ENCODE assay signal across 4 worm cellular contexts in the genomic region with DNA sequence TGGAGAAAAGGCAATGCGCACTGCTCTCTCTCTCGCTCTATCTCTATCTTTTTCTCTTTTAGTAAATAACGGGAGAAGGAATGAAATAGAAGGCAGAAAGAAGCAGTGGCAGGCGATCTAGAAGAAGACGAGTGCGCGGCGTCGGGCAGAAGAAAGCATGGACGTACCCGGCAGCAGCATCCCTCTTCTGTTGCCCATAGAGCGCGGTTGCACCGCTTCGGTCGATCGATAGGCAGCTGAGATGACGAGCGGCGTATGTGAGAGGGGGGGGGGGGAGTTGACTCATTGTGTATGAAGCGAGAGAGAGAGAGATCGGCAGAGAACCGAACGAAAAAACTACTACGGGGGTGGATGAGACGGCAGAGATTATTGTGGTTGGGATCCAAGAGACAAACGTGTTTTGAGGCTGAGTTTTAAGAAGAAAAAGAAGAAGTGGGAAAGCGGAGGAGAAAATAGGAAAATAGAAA.
TF ChIP-seq lines count a peak whose summit lies in the region.

No protein-coding gene starts in this region.

TF ChIP-seq in whole organism, L2 larva, 48 proteins besides CTCF, POLR2A, EP300 and RAD21 (continued from another document):
- peak; percentile 93 for TF ChIP-seq lin-13 (GFP tag; optimal IDR thresholded peaks at IDR 0.05; lab: Kevin White, UChicago)
- peak; percentile 97 for TF ChIP-seq zag-1 (tag; optimal IDR thresholded peaks at IDR 0.05; lab: Kevin White, UChicago)
- no peak for TF ChIP-seq nhr-237 (tag; optimal IDR thresholded peaks at IDR 0.05; lab: Kevin White, UChicago)
- peak; percentile 97 for TF ChIP-seq F13H6.1 (tag; optimal IDR thresholded peaks at IDR 0.05; lab: Kevin White, UChicago)
- peak; percentile 90 for TF ChIP-seq sma-3 (GFP tag; optimal IDR thresholded peaks at IDR 0.05; lab: Kevin White, UChicago)
- no peak for TF ChIP-seq ZK546.5 (tag; optimal IDR thresholded peaks at IDR 0.05; lab: Kevin White, UChicago)
- TF ChIP-seq nhr-12 (tag; optimal IDR thresholded peaks at IDR 0.05; lab: Kevin White, UChicago): no peak
- peak; percentile 88 for TF ChIP-seq egl-27 (tag; optimal IDR thresholded peaks at IDR 0.05; lab: Kevin White, UChicago)
- peak; percentile 84 for TF ChIP-seq snpc-4 (tag; optimal IDR thresholded peaks at IDR 0.05; lab: Kevin White, UChicago)
- no peak for TF ChIP-seq nhr-11 (tag; optimal IDR thresholded peaks at IDR 0.05; lab: Kevin White, UChicago)
- TF ChIP-seq aly-2 (tag; optimal IDR thresholded peaks at IDR 0.05; lab: Kevin White, UChicago): no peak
- peak; percentile 88 for TF ChIP-seq nhr-25 (tag; optimal IDR thresholded peaks at IDR 0.05; lab: Kevin White, UChicago)
- TF ChIP-seq unc-39 (tag; optimal IDR thresholded peaks at IDR 0.05; lab: Kevin White, UChicago): peak; percentile 33
- TF ChIP-seq nhr-10 (tag; optimal IDR thresholded peaks at IDR 0.05; lab: Kevin White, UChicago): peak; percentile 53
- TF ChIP-seq gmeb-1 (tag; optimal IDR thresholded peaks at IDR 0.05; lab: Kevin White, UChicago): peak; percentile 61
- peak; percentile 76 for TF ChIP-seq sem-4 (tag; optimal IDR thresholded peaks at IDR 0.05; lab: Kevin White, UChicago)
- no peak for TF ChIP-seq alr-1 (tag; optimal IDR thresholded peaks at IDR 0.05; lab: Kevin White, UChicago)
- no peak for TF ChIP-seq ztf-11 (tag; optimal IDR thresholded peaks at IDR 0.05; lab: Kevin White, UChicago)
- TF ChIP-seq peb-1 (tag; optimal IDR thresholded peaks at IDR 0.05; lab: Kevin White, UChicago): no peak
- peak; percentile 98 for TF ChIP-seq fos-1 (tag; optimal IDR thresholded peaks at IDR 0.05; lab: Kevin White, UChicago)
- no peak for TF ChIP-seq lin-39 (tag; optimal IDR thresholded peaks at IDR 0.05; lab: Kevin White, UChicago)
- TF ChIP-seq nhr-77 (tag; optimal IDR thresholded peaks at IDR 0.05; lab: Kevin White, UChicago): no peak
- TF ChIP-seq mbf-1 (tag; optimal IDR thresholded peaks at IDR 0.05; lab: Kevin White, UChicago): no peak
- TF ChIP-seq ceh-82 (tag; optimal IDR thresholded peaks at IDR 0.05; lab: Kevin White, UChicago): peak; percentile 92
- TF ChIP-seq nhr-129 (tag; optimal IDR thresholded peaks at IDR 0.05; lab: Kevin White, UChicago): peak; percentile 94
- peak; percentile 76 to 84 for TF ChIP-seq lsy-2 (tag; optimal IDR thresholded peaks at IDR 0.05; lab: Kevin White, UChicago)
- TF ChIP-seq unc-62 (GFP tag; optimal IDR thresholded peaks at IDR 0.05; lab: Kevin White, UChicago): no peak

TF ChIP-seq in whole organism, L4 larva, 104 proteins besides CTCF, POLR2A, EP300 and RAD21 (continued from another document and continues in another):
- TF ChIP-seq ctbp-1 (GFP tag; IDR thresholded peaks at IDR 0.05; lab: Robert Waterston, UW) (peak; percentile 97), ceh-20 (GFP tag; IDR thresholded peaks at IDR 0.05; lab: Robert Waterston, UW) (peak; percentile 88; the same call in 1 of the 2 replicates), nhr-10 (tag; optimal IDR thresholded peaks at IDR 0.05; lab: Kevin White, UChicago) (peak; percentile 72), zfp-2 (tag; optimal IDR thresholded peaks at IDR 0.05; lab: Kevin White, UChicago) (peak; percentile 58), madf-9 (GFP tag; conservative IDR thresholded peaks at IDR 0.05; lab: Robert Waterston, UW) (peak; percentile 77), daf-19 (GFP tag; conservative IDR thresholded peaks at IDR 0.05; lab: Robert Waterston, UW) (no peak), sdz-12 (GFP tag; optimal IDR thresholded peaks at IDR 0.05; lab: Kevin White, UChicago) (no peak), hlh-30 (tag; optimal IDR thresholded peaks at IDR 0.05; lab: Kevin White, UChicago; ENCODE audit: insufficient read depth) (peak; percentile 89), spr-3 (GFP tag; optimal IDR thresholded peaks at IDR 0.05; lab: Kevin White, UChicago) (peak; percentile 69), ceh-62 (tag; optimal IDR thresholded peaks at IDR 0.05; lab: Kevin White, UChicago) (no peak), hif-1 (tag; optimal IDR thresholded peaks at IDR 0.05; lab: Kevin White, UChicago) (peak; percentile 31 to 88), unc-39 (tag; optimal IDR thresholded peaks at IDR 0.05; lab: Kevin White, UChicago) (no peak), zfp-3 (GFP tag; conservative IDR thresholded peaks at IDR 0.05; lab: Robert Waterston, UW) (no peak), egl-27 (tag; optimal IDR thresholded peaks at IDR 0.05; lab: Kevin White, UChicago) (no peak), F49E8.2 (tag; optimal IDR thresholded peaks at IDR 0.05; lab: Kevin White, UChicago; ENCODE audit: borderline replicate concordance) (no peak), lir-3 (tag; optimal IDR thresholded peaks at IDR 0.05; lab: Kevin White, UChicago) (peak; percentile 21), tra-1 (GFP tag; IDR thresholded peaks at IDR 0.05; lab: Robert Waterston, UW) (peak; percentile 76), F44E2.7 (GFP tag; IDR thresholded peaks at IDR 0.05; lab: Robert Waterston, UW) (no peak), lin-15B (tag; optimal IDR thresholded peaks at IDR 0.05; lab: Kevin White, UChicago) (no peak), R02D3.7 (tag; optimal IDR thresholded peaks at IDR 0.05; lab: Kevin White, UChicago) (no peak), pqm-1 (tag; optimal IDR thresholded peaks at IDR 0.05; lab: Kevin White, UChicago) (no peak), F37D6.2 (tag; optimal IDR thresholded peaks at IDR 0.05; lab: Kevin White, UChicago) (peak; percentile 92), php-3 (GFP tag; IDR thresholded peaks at IDR 0.05; lab: Robert Waterston, UW) (0 out of 2 replicates have a peak, but pooled peaks have one; percentile 30), nhr-237 (tag; optimal IDR thresholded peaks at IDR 0.05; lab: Kevin White, UChicago) (peak; percentile 45), nhr-42 (GFP tag; IDR thresholded peaks at IDR 0.05; lab: Robert Waterston, UW) (0 out of 2 replicates have a peak, but pooled peaks have one; percentile 46), set-16 (GFP tag; IDR thresholded peaks at IDR 0.05; lab: Robert Waterston, UW) (peak; percentile 99), ama-1 (optimal IDR thresholded peaks at IDR 0.05; lab: Kevin White, UChicago) (no peak), ceh-44 (GFP tag; IDR thresholded peaks at IDR 0.05; lab: Robert Waterston, UW) (peak; percentile 59; the same call in 1 of the 2 replicates), aly-2 (tag; optimal IDR thresholded peaks at IDR 0.05; lab: Kevin White, UChicago) (no peak), fkh-10 (GFP tag; optimal IDR thresholded peaks at IDR 0.05; lab: Kevin White, UChicago) (peak; percentile 97), zip-11 (GFP tag; IDR thresholded peaks at IDR 0.05; lab: Robert Waterston, UW) (no peak), arid-1 (GFP tag; conservative IDR thresholded peaks at IDR 0.05; lab: Robert Waterston, UW) (peak; percentile 69), dve-1 (tag; optimal IDR thresholded peaks at IDR 0.05; lab: Kevin White, UChicago; ENCODE audit: insufficient read depth) (peak; percentile 90), tag-97 (GFP tag; IDR thresholded peaks at IDR 0.05; lab: Robert Waterston, UW) (no peak)

TF ChIP-seq in whole organism, late embryonic, 69 proteins besides CTCF, POLR2A, EP300 and RAD21 (continued from another document):
- TF ChIP-seq hlh-6 (tag; optimal IDR thresholded peaks at IDR 0.05; lab: Kevin White, UChicago): peak; percentile 45
- TF ChIP-seq rnt-1 (tag; optimal IDR thresholded peaks at IDR 0.05; lab: Kevin White, UChicago): peak; percentile 49
- peak; percentile 81 for TF ChIP-seq tbx-2 (tag; optimal IDR thresholded peaks at IDR 0.05; lab: Kevin White, UChicago)
- TF ChIP-seq hlh-15 (tag; optimal IDR thresholded peaks at IDR 0.05; lab: Kevin White, UChicago): no peak
- peak; percentile 53 for TF ChIP-seq madf-2 (tag; optimal IDR thresholded peaks at IDR 0.05; lab: Kevin White, UChicago)
- TF ChIP-seq F13H6.1 (tag; optimal IDR thresholded peaks at IDR 0.05; lab: Kevin White, UChicago): peak; percentile 43
- no peak for TF ChIP-seq ama-1 (optimal IDR thresholded peaks at IDR 0.05; lab: Kevin White, UChicago)
- no peak for TF ChIP-seq pat-9 (tag; optimal IDR thresholded peaks at IDR 0.05; lab: Kevin White, UChicago)
- peak; percentile 99 for TF ChIP-seq pros-1 (tag; optimal IDR thresholded peaks at IDR 0.05; lab: Kevin White, UChicago)
- TF ChIP-seq ztf-16 (tag; optimal IDR thresholded peaks at IDR 0.05; lab: Kevin White, UChicago): peak; percentile 49
- TF ChIP-seq K09A11.1 (tag; optimal IDR thresholded peaks at IDR 0.05; lab: Kevin White, UChicago; ENCODE audit: insufficient read depth): peak; percentile 26
- TF ChIP-seq pqm-1 (tag; optimal IDR thresholded peaks at IDR 0.05; lab: Kevin White, UChicago): peak; percentile 57
- TF ChIP-seq sdc-2 (tag; optimal IDR thresholded peaks at IDR 0.05; lab: Kevin White, UChicago): peak; percentile 84
- peak; percentile 18 for TF ChIP-seq che-1 (tag; optimal IDR thresholded peaks at IDR 0.05; lab: Kevin White, UChicago)
- TF ChIP-seq pag-3 (tag; optimal IDR thresholded peaks at IDR 0.05; lab: Kevin White, UChicago; ENCODE audit: borderline replicate concordance): peak; percentile 15
- TF ChIP-seq ceh-2 (tag; optimal IDR thresholded peaks at IDR 0.05; lab: Kevin White, UChicago): peak; percentile 15
- TF ChIP-seq ceh-18 (tag; optimal IDR thresholded peaks at IDR 0.05; lab: Kevin White, UChicago): peak; percentile 97
- no peak for TF ChIP-seq eyg-1 (tag; optimal IDR thresholded peaks at IDR 0.05; lab: Kevin White, UChicago)
- no peak for TF ChIP-seq pax-1 (tag; optimal IDR thresholded peaks at IDR 0.05; lab: Kevin White, UChicago)

TF ChIP-seq in whole organism, mixed stage, embryonic, 35 proteins besides CTCF, POLR2A, EP300 and RAD21 (continued from another document):
- TF ChIP-seq lsy-2 (tag; optimal IDR thresholded peaks at IDR 0.05; lab: Kevin White, UChicago) (peak; percentile 76), ceh-83 (GFP tag; optimal IDR thresholded peaks at IDR 0.05; lab: Kevin White, UChicago) (no peak), elt-1 (tag; optimal IDR thresholded peaks at IDR 0.05; lab: Kevin White, UChicago; ENCODE audit: borderline replicate concordance, insufficient read depth) (no peak), sem-2 (GFP tag; optimal IDR thresholded peaks at IDR 0.05; lab: Kevin White, UChicago) (peak; percentile 32), pha-4 (tag; optimal IDR thresholded peaks at IDR 0.05; lab: Kevin White, UChicago) (peak; percentile 55), mep-1 (tag; optimal IDR thresholded peaks at IDR 0.05; lab: Kevin White, UChicago) (peak; percentile 81), nhr-28 (tag; optimal IDR thresholded peaks at IDR 0.05; lab: Kevin White, UChicago) (no peak), unc-62 (GFP tag; optimal IDR thresholded peaks at IDR 0.05; lab: Kevin White, UChicago) (peak; percentile 80)
